Worm (Caenorhabditis elegans): ENCODE data around the gene F19G12.3.

- TF ChIP-seq ets-7 (tag; optimal IDR thresholded peaks at IDR 0.05) (no peak), ama-1 (optimal IDR thresholded peaks at IDR 0.05) (no peak), aly-1 (tag; optimal IDR thresholded peaks at IDR 0.05) (no peak), sea-1 (GFP tag; conservative IDR thresholded peaks at IDR 0.05) (no peak), F13C5.2 (tag; optimal IDR thresholded peaks at IDR 0.05) (no peak)
Measured at ce11 chrX:1420524-1420923, 4.1 kb upstream of the F19G12.3 start.

All from whole organism, early embryonic.